Worm (Caenorhabditis elegans) whole organism, L2 larva: ENCODE data around the gene Y45F10B.12.

Experiments used
- ama-1 ChIP-seq: fragments of 150-350 bp; optimal IDR thresholded peaks from 2 replicates; lab custom pipeline; 2018; ENCODE audit warnings: inconsistent platforms
- blmp-1 ChIP-seq: sonication (generic microtip); optimal IDR thresholded peaks from 2 replicates; lab custom pipeline; 2017; ENCODE audit warnings: missing genetic modification characterization, mild to moderate bottlenecking, missing compliant biosample characterization, antibody characterized with exemption, moderate library complexity; ENCODE audit not compliant: insufficient read depth
- ceh-16 ChIP-seq: fragments of 150-350 bp; optimal IDR thresholded peaks from 2 replicates; lab custom pipeline; 2014; ENCODE audit warnings: missing biosample characterization, missing genetic modification characterization
- ceh-82 ChIP-seq: fragments of 150-350 bp; optimal IDR thresholded peaks from 2 replicates; lab custom pipeline; 2014; ENCODE audit warnings: missing biosample characterization, missing genetic modification characterization
- mab-5 ChIP-seq: fragments of 150-350 bp; optimal IDR thresholded peaks from 2 replicates; lab custom pipeline; 2014; ENCODE audit warnings: missing biosample characterization, missing genetic modification characterization
- nhr-237 ChIP-seq: fragments of 150-350 bp; optimal IDR thresholded peaks from 2 replicates; lab custom pipeline; 2014; ENCODE audit warnings: missing biosample characterization, missing genetic modification characterization
- nhr-77 ChIP-seq: fragments of 150-350 bp; optimal IDR thresholded peaks from 2 replicates; lab custom pipeline; 2014; ENCODE audit warnings: missing biosample characterization, missing genetic modification characterization
- sma-9 ChIP-seq, 2 experiments: fragments of 150-350 bp in 1 of 2; sonication (generic microtip) in 1 of 2; optimal IDR thresholded peaks; 2 replicates each; lab custom pipeline; 2014 to 2016; ENCODE audit warnings: missing genetic modification characterization in 2 of 2, mild to moderate bottlenecking in 1 of 2, missing biosample characterization in 1 of 2, missing compliant biosample characterization in 1 of 2, missing genetic modification reagents in 1 of 2, moderate library complexity in 1 of 2
- unc-39 ChIP-seq: fragments of 150-350 bp; optimal IDR thresholded peaks from 2 replicates; lab custom pipeline; 2014; ENCODE audit warnings: missing biosample characterization, missing genetic modification characterization
- ztf-11 ChIP-seq: sonication (generic microtip); optimal IDR thresholded peaks from 2 replicates; lab custom pipeline; 2017; ENCODE audit warnings: missing biosample characterization, missing genetic modification characterization

DNA sequence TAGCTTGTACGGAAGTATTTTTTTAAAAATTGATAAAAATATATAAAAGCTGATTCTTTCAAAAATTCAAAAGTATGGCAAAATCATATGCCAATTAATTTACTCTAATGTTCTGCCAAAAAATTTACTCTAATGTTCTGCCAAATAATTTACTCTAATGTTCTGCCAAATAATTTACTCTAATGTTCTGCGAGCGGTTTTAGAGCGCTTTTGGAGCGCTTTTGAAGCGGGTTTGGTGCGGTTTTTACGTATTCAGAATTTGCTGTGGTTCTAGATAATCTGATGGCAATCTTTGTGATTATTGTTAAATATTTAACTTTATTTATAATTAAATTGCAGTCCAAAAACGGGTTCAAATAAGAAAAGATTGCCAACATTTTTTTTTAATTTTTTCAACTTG, 37.9 kb upstream of the Y45F10B.12 start:
- no peak for TF ChIP-seq nhr-77 (tag; lab: Kevin White, UChicago)
- TF ChIP-seq blmp-1 (tag; lab: Kevin White, UChicago), result no peak
- no peak for TF ChIP-seq ztf-11
- no peak for TF ChIP-seq sma-9 (GFP tag; optimal IDR thresholded peaks at IDR 0.05; lab: Kevin White, UChicago)
- no peak for TF ChIP-seq sma-9 (tag; optimal IDR thresholded peaks at IDR 0.05; lab: Kevin White, UChicago)
- no peak for TF ChIP-seq ceh-82 (tag; lab: Kevin White, UChicago)
- no peak for TF ChIP-seq ama-1 (lab: Kevin White, UChicago)
- no peak for TF ChIP-seq mab-5 (tag; lab: Kevin White, UChicago)
- no peak for TF ChIP-seq nhr-237 (tag; lab: Kevin White, UChicago)
- no peak for TF ChIP-seq unc-39 (tag; lab: Kevin White, UChicago)
- TF ChIP-seq ceh-16 (tag; lab: Kevin White, UChicago), result no peak
